Fruit fly (Drosophila melanogaster): Measurements from ENCODE around the gene CG1529.

The CG1529 gene

dm6 chrX:21042638-21043513 lies 11.1 kb upstream of the CG1529 start (continued):
- TF ChIP-seq CG7839 (tag; optimal IDR thresholded peaks at IDR 0.05) (peak; percentile 96), pnt (GFP tag; optimal IDR thresholded peaks at IDR 0.05) (no peak), cad (GFP tag; optimal IDR thresholded peaks at IDR 0.05) (no peak), Ssrp (tag; optimal IDR thresholded peaks at IDR 0.05) (peak; percentile 84), CG11093 (GFP tag; IDR thresholded peaks at IDR 0.05) (peak; percentile 78; the same call in 2 of the 3 replicates), CG8290 (GFP tag; optimal IDR thresholded peaks at IDR 0.05) (peak; percentile 56), CG8290 (tag; optimal IDR thresholded peaks at IDR 0.05) (peak; percentile 3 to 11), jumu (GFP tag; optimal IDR thresholded peaks at IDR 0.05) (no peak), CG3995 (GFP tag; optimal IDR thresholded peaks at IDR 0.05) (peak; percentile 3), nom (GFP tag; optimal IDR thresholded peaks at IDR 0.05) (peak; percentile 82), Dip2 (GFP tag; IDR thresholded peaks at IDR 0.05) (no peak), Lim3 (GFP tag; IDR thresholded peaks at IDR 0.05) (peak; percentile 60), Dip3 (GFP tag; optimal IDR thresholded peaks at IDR 0.05) (no peak), CG16813 (GFP tag; IDR thresholded peaks at IDR 0.05; ENCODE audit: partially characterized antibody) (no peak), vfl (GFP tag; optimal IDR thresholded peaks at IDR 0.05) (no peak), CG9932 (GFP tag; IDR thresholded peaks at IDR 0.05) (peak; percentile 91), CG4404 (GFP tag; IDR thresholded peaks at IDR 0.05) (peak; percentile 74), CG11247 (GFP tag; IDR thresholded peaks at IDR 0.05) (peak; percentile 86), Xrp1 (GFP tag; IDR thresholded peaks at IDR 0.05) (peak; percentile 93), knrl (GFP tag; IDR thresholded peaks at IDR 0.05; ENCODE audit: partially characterized antibody) (0 out of 3 replicates have a peak, but pooled peaks have one; percentile 33), exex (tag; optimal IDR thresholded peaks at IDR 0.05) (peak; percentile 79), YL-1 (GFP tag; optimal IDR thresholded peaks at IDR 0.05) (peak; percentile 59), Mes4 (GFP tag; optimal IDR thresholded peaks at IDR 0.05) (no peak), CG34422 (GFP tag; IDR thresholded peaks at IDR 0.05) (peak; percentile 88), gem (tag; optimal IDR thresholded peaks at IDR 0.05) (peak; percentile 95), CG4360 (GFP tag; IDR thresholded peaks at IDR 0.05) (peak; percentile 65), Sox102F (GFP tag; optimal IDR thresholded peaks at IDR 0.05) (peak; percentile 94), ewg (GFP tag; optimal IDR thresholded peaks at IDR 0.05) (peak; percentile 78), HLHmδ (GFP tag; optimal IDR thresholded peaks at IDR 0.05) (no peak), seq (GFP tag; IDR thresholded peaks at IDR 0.05) (peak; percentile 90), abd-A (tag; optimal IDR thresholded peaks at IDR 0.05) (peak; percentile 27), CG17385 (GFP tag; optimal IDR thresholded peaks at IDR 0.05) (peak; percentile 87), CG10366 (GFP tag; IDR thresholded peaks at IDR 0.05) (peak; percentile 89), Oli (tag; optimal IDR thresholded peaks at IDR 0.05) (peak; percentile 91), ash1 (GFP tag; optimal IDR thresholded peaks at IDR 0.05) (no peak), MTF-1 (GFP tag; optimal IDR thresholded peaks at IDR 0.05; ENCODE audit: borderline replicate concordance) (peak; percentile 78), phol (tag; optimal IDR thresholded peaks at IDR 0.05) (peak; percentile 90), CG3281 (GFP tag; optimal IDR thresholded peaks at IDR 0.05) (peak; percentile 92), nau (GFP tag; optimal IDR thresholded peaks at IDR 0.05) (peak; percentile 81), CG10654 (GFP tag; optimal IDR thresholded peaks at IDR 0.05) (peak; percentile 66), CG6272 (GFP tag; IDR thresholded peaks at IDR 0.05) (peak; percentile 72), CG6654 (GFP tag; optimal IDR thresholded peaks at IDR 0.05) (peak; percentile 67), CG17829 (tag; optimal IDR thresholded peaks at IDR 0.05) (peak; percentile 91), CrebB (tag; optimal IDR thresholded peaks at IDR 0.05) (peak; percentile 75), kah (GFP tag; optimal IDR thresholded peaks at IDR 0.05) (peak; percentile 86), CG6791 (GFP tag; IDR thresholded peaks at IDR 0.05; ENCODE audit: partially characterized antibody) (no peak), BtbVII (GFP tag; optimal IDR thresholded peaks at IDR 0.05) (peak; percentile 93), B-H2 (GFP tag; optimal IDR thresholded peaks at IDR 0.05) (peak; percentile 83), CG31365 (tag; optimal IDR thresholded peaks at IDR 0.05) (peak; percentile 60)

All from whole organism, embryonic.